Worm (Caenorhabditis elegans) whole organism, L1 larva: Measurements from ENCODE around the gene aat-2.

Source experiments
- C34B4.2 ChIP-seq: sonication (generic microtip); optimal IDR thresholded peaks from 2 replicates; lab custom pipeline; 2017; ENCODE audit warnings: mild to moderate bottlenecking, missing genetic modification characterization, missing compliant biosample characterization
- blmp-1 ChIP-seq: fragments of 150-350 bp; optimal IDR thresholded peaks from 2 replicates; lab custom pipeline; 2014; ENCODE audit warnings: missing biosample characterization, missing genetic modification characterization
- dpl-1 ChIP-seq, 3 experiments: fragments of 150-350 bp in 2 of 3; sonication (generic microtip) in 1 of 3; optimal IDR thresholded peaks; 2 replicates each; lab custom pipeline; 2014 to 2017; ENCODE audit warnings: missing biosample characterization in 3 of 3, missing genetic modification characterization in 3 of 3, missing genetic modification reagents in 3 of 3
- egl-27 ChIP-seq, 2 experiments: fragments of 150-350 bp in 1 of 2; sonication (generic microtip); optimal IDR thresholded peaks; 3 replicates each; lab custom pipeline; 2017 to 2018; ENCODE audit warnings: missing biosample characterization in 2 of 2, missing genetic modification characterization in 2 of 2, missing genetic modification reagents in 2 of 2
- fkh-8 ChIP-seq: sonication (generic microtip); optimal IDR thresholded peaks from 2 replicates; lab custom pipeline; 2016; ENCODE audit warnings: mild to moderate bottlenecking, missing genetic modification characterization, missing compliant biosample characterization
- mep-1 ChIP-seq: fragments of 150-350 bp; optimal IDR thresholded peaks from 2 replicates; lab custom pipeline; 2014; ENCODE audit warnings: missing biosample characterization, missing genetic modification characterization
- nhr-47 ChIP-seq: sonication (generic microtip); optimal IDR thresholded peaks from 2 replicates; lab custom pipeline; 2016; ENCODE audit warnings: mild to moderate bottlenecking, missing genetic modification characterization, moderate library complexity, missing compliant biosample characterization
- pqm-1 ChIP-seq: sonication (generic microtip); optimal IDR thresholded peaks from 3 replicates; lab custom pipeline; 2017; ENCODE audit warnings: missing biosample characterization, missing genetic modification characterization
- snpc-4 ChIP-seq: fragments of 150-350 bp; optimal IDR thresholded peaks from 2 replicates; lab custom pipeline; 2014; ENCODE audit warnings: missing biosample characterization, missing genetic modification characterization
- sptf-1 ChIP-seq: fragments of 150-350 bp; optimal IDR thresholded peaks from 2 replicates; lab custom pipeline; 2014; ENCODE audit warnings: missing biosample characterization, missing genetic modification characterization
- unc-130 ChIP-seq: fragments of 150-350 bp; optimal IDR thresholded peaks from 2 replicates; lab custom pipeline; 2017; ENCODE audit warnings: missing biosample characterization, missing genetic modification characterization, inconsistent platforms

ce11 chrV:9270442-9270841, 24.3 kb upstream of the aat-2 start:
- TF ChIP-seq egl-27 (tag; optimal IDR thresholded peaks at IDR 0.05; lab: Kevin White, UChicago) (no peak), dpl-1 (GFP tag; optimal IDR thresholded peaks at IDR 0.05; lab: Kevin White, UChicago) (no peak), C34B4.2 (tag; lab: Kevin White, UChicago) (no peak), fkh-8 (tag; lab: Kevin White, UChicago) (no peak), nhr-47 (no peak), pqm-1 (tag; lab: Kevin White, UChicago) (no peak), blmp-1 (no peak), snpc-4 (tag; lab: Kevin White, UChicago) (no peak), sptf-1 (tag; lab: Kevin White, UChicago) (no peak), mep-1 (tag; lab: Kevin White, UChicago) (no peak), unc-130 (tag; lab: Kevin White, UChicago) (no peak)
